Worm (Caenorhabditis elegans): ENCODE data around the gene cwp-2.

Gene cwp-2

DNA sequence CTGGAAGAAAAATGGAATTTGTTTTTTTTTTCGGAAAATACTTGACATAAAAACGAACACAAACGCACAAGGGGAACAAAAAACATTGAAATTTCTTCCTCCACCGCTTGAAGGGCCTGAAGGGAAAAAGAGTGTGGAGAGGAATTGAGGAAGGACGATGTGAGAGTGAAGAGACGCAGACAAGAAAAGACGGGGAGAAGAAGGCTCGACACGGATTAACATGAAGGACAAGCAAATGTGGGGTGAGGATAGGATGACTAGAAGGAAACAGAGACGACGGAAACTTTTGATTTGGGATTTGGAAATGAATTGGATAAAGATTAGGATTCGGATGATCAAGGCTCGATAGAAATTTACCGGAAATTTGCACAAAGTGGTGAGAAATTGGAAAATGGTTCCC, 18.1 kb upstream of the cwp-2 start:
- TF ChIP-seq tra-4 (tag; optimal IDR thresholded peaks at IDR 0.05) (no peak), F13C5.2 (tag; optimal IDR thresholded peaks at IDR 0.05) (peak; percentile 41), ceh-36 (tag; optimal IDR thresholded peaks at IDR 0.05) (peak; percentile 1), aly-1 (tag; optimal IDR thresholded peaks at IDR 0.05) (no peak)

DNA sequence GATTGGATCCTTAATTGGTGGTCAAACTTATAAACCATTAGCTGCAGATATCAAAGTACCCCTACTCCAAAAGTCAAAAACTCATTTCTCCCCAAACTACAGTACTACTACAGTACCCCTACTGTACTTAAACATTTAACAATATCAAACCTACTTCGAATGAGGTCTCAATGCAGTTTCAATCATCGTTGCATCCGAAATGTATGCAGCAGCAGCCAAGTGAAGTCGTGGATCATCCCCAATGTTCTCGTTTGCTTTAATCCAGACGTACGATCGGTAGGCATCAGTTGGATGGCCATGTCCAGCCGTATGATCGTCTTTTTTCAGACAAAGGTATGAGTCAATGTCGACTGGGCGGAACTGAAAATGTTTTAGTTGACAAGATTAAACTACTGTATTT, 15.1 kb upstream of the cwp-2 start:
- TF ChIP-seq F13C5.2 (tag; optimal IDR thresholded peaks at IDR 0.05), result no peak

DNA sequence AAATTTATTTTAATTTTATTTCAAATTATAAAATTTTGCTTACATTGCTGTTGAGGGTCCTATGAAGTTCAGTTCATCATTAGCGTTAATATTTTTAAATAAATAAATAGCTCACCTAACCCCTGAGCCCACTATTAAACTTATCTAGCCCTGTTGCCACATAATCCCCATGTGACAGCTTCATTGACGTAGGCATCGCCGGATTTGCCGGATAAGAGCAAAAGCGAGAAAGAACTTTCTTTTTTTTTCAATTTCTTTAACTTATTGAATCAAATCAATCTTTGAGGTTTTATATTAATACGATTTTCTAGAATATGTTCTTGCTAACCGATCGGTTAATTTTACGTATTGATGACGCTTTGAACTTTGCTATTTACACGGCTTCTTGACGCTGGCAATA, 9.5 kb upstream of the cwp-2 start:
- no peak for TF ChIP-seq flt-1 (GFP tag; IDR thresholded peaks at IDR 0.05)
- TF ChIP-seq sea-1 (GFP tag; conservative IDR thresholded peaks at IDR 0.05), result no peak
- no peak for TF ChIP-seq aly-1 (tag; optimal IDR thresholded peaks at IDR 0.05)
- TF ChIP-seq hnd-1 (tag; optimal IDR thresholded peaks at IDR 0.05), result no peak
- no peak for TF ChIP-seq hmg-4 (GFP tag; optimal IDR thresholded peaks at IDR 0.05)
- no peak for TF ChIP-seq F13C5.2 (tag; optimal IDR thresholded peaks at IDR 0.05)
- TF ChIP-seq tra-4 (tag; optimal IDR thresholded peaks at IDR 0.05), result no peak
- TF ChIP-seq scrt-1 (GFP tag; IDR thresholded peaks at IDR 0.05), result no peak
- no peak for TF ChIP-seq pes-1 (GFP tag; IDR thresholded peaks at IDR 0.05)
- no peak for TF ChIP-seq tbx-11 (GFP tag; IDR thresholded peaks at IDR 0.05)
- no peak for TF ChIP-seq hmbx-1 (tag; optimal IDR thresholded peaks at IDR 0.05)
- no peak for TF ChIP-seq tbx-37 (GFP tag; conservative IDR thresholded peaks at IDR 0.05)
- TF ChIP-seq ets-7 (tag; optimal IDR thresholded peaks at IDR 0.05), result no peak
- TF ChIP-seq ama-1 (optimal IDR thresholded peaks at IDR 0.05), result no peak
- TF ChIP-seq B0310.2 (tag; optimal IDR thresholded peaks at IDR 0.05), result no peak
- TF ChIP-seq ceh-13 (GFP tag; optimal IDR thresholded peaks at IDR 0.05), result no peak
- TF ChIP-seq ceh-36 (tag; optimal IDR thresholded peaks at IDR 0.05), result no peak

DNA sequence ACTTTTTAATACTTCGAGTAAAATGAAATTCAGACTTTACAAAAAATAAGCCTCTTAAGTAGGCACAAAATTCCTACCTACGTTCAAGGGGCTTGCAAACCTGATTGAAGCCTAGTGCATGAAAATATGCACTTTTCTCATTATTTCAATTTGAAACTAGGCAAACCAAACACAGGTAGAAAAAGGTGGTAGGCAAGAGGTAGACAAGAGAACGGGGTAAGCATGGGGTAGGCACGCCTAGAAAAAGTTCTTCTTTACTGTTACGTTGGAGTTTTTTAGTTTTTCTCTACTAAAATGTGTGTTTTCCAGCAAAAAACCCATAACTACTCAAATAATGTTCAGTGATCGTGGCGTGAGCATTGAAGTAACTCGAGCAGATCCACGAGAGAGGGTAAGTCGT, 8.7 kb upstream of the cwp-2 start, which contains the start of gene nex-4:
Gene nex-4 (plus strand): TSS at position 301 of the 400 bp plus-strand sequence.
- TF ChIP-seq flt-1 (GFP tag; IDR thresholded peaks at IDR 0.05) (no peak), B0310.2 (tag; optimal IDR thresholded peaks at IDR 0.05) (no peak), ceh-13 (GFP tag; optimal IDR thresholded peaks at IDR 0.05) (no peak), tbx-11 (GFP tag; IDR thresholded peaks at IDR 0.05) (no peak), aly-1 (tag; optimal IDR thresholded peaks at IDR 0.05) (no peak), tbx-37 (GFP tag; conservative IDR thresholded peaks at IDR 0.05) (no peak), hmg-4 (GFP tag; optimal IDR thresholded peaks at IDR 0.05) (no peak), ets-7 (tag; optimal IDR thresholded peaks at IDR 0.05) (no peak), ceh-36 (tag; optimal IDR thresholded peaks at IDR 0.05) (no peak), hnd-1 (tag; optimal IDR thresholded peaks at IDR 0.05) (no peak), pes-1 (GFP tag; IDR thresholded peaks at IDR 0.05) (no peak), F13C5.2 (tag; optimal IDR thresholded peaks at IDR 0.05) (no peak), hmbx-1 (tag; optimal IDR thresholded peaks at IDR 0.05) (no peak), sea-1 (GFP tag; conservative IDR thresholded peaks at IDR 0.05) (no peak), ama-1 (optimal IDR thresholded peaks at IDR 0.05) (no peak), tra-4 (tag; optimal IDR thresholded peaks at IDR 0.05) (no peak), scrt-1 (GFP tag; IDR thresholded peaks at IDR 0.05) (no peak)

DNA sequence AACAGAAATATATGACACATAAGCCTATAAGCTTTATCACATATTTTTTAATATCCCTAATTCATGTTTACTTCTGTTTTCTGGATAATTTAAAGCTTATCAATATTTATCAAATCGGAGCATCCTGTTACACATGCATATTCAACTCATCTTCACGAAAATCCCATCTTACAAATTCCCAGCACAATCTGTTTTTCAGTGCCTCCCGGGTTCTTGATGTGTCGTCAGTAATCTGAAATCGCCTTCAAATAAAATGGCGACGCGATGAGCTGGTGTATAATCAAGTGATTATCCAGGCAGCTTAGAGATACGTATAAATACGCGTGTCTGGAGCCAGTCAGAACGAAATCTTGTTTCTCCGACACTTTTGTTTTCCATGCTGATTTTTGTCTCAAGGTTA, 8.0 kb upstream of the cwp-2 start:
- TF ChIP-seq ceh-13 (GFP tag; optimal IDR thresholded peaks at IDR 0.05), result no peak
- TF ChIP-seq hmbx-1 (tag; optimal IDR thresholded peaks at IDR 0.05), result no peak
- no peak for TF ChIP-seq scrt-1 (GFP tag; IDR thresholded peaks at IDR 0.05)

DNA sequence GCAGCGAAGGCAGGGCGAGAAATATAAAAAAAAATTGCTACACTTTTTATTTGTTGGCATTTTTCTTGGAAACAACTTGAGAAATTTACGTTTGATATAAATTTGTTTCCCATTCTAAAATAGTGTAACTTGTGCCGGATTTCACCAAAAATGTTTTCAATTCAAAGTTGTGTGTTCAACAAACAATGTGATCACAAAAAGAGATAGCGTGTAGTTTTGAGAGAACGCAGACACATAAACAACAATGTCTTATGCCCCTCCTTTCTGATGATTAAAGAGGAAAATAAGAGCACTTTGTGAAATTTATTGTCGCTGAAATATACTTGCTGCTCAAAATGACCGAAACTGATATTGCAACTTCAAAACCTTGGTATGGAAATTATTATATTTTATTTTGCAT, 5.0 kb upstream of the cwp-2 start, which contains the start of gene abhd-5.1:
Gene abhd-5.1 (plus strand): TSS at position 230 of the 400 bp plus-strand sequence.
- TF ChIP-seq sea-1 (GFP tag; conservative IDR thresholded peaks at IDR 0.05), result no peak
- no peak for TF ChIP-seq flt-1 (GFP tag; IDR thresholded peaks at IDR 0.05)
- no peak for TF ChIP-seq hmg-4 (GFP tag; optimal IDR thresholded peaks at IDR 0.05)
- no peak for TF ChIP-seq tbx-37 (GFP tag; conservative IDR thresholded peaks at IDR 0.05)
- no peak for TF ChIP-seq pes-1 (GFP tag; IDR thresholded peaks at IDR 0.05)
- TF ChIP-seq ceh-36 (tag; optimal IDR thresholded peaks at IDR 0.05), result no peak
- no peak for TF ChIP-seq hmbx-1 (tag; optimal IDR thresholded peaks at IDR 0.05)
- no peak for TF ChIP-seq scrt-1 (GFP tag; IDR thresholded peaks at IDR 0.05)
- TF ChIP-seq hnd-1 (tag; optimal IDR thresholded peaks at IDR 0.05), result no peak
- no peak for TF ChIP-seq tbx-11 (GFP tag; IDR thresholded peaks at IDR 0.05)

DNA sequence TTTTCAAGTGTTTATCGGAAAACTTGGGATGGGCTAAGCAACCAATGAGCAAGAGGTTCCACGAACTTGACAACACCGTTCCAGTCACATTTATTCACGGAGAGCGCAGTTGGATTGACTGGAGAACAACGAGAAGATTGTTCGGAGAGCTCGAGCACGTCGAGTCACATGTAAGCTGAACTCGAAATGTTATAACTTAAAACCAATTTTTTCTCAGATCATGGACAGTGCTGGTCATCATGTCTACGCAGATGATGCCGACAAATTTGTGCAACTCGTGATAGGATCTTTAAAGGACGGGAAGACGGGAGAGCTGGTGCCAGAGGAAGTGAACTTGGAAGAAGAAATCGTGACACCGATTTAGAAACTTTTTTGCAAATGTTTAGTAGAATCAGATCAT, 4.1 kb upstream of the cwp-2 start:
- TF ChIP-seq ceh-13 (GFP tag; optimal IDR thresholded peaks at IDR 0.05), result no peak
- no peak for TF ChIP-seq flt-1 (GFP tag; IDR thresholded peaks at IDR 0.05)
- no peak for TF ChIP-seq sea-1 (GFP tag; conservative IDR thresholded peaks at IDR 0.05)
- TF ChIP-seq F13C5.2 (tag; optimal IDR thresholded peaks at IDR 0.05), result no peak

DNA sequence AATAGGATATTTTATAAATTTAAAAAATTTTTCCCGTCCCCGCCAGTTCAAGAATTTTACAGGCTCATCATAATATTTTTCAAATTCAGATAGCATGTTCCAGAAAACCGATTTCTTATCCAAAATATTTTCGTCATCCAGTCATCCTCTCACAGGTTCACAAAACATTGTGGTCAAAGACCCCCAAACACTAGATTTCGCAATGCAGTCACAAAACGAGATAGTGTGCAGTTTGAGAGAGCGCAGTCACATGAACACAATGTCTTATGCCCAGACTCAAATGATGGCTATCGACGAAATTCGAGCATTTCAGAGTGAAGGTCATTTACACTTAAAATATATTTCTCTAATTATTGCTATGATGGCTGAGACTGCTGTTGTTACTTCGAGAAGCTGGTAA, 2.1 kb upstream of the cwp-2 start, which contains the start of gene abhd-5.2:
Gene abhd-5.2 (plus strand): TSS at position 95 of the 400 bp plus-strand sequence.
- no peak for TF ChIP-seq ama-1 (optimal IDR thresholded peaks at IDR 0.05)
- TF ChIP-seq hmbx-1 (tag; optimal IDR thresholded peaks at IDR 0.05), result no peak
- no peak for TF ChIP-seq B0310.2 (tag; optimal IDR thresholded peaks at IDR 0.05)
- TF ChIP-seq scrt-1 (GFP tag; IDR thresholded peaks at IDR 0.05), result no peak
- no peak for TF ChIP-seq ceh-13 (GFP tag; optimal IDR thresholded peaks at IDR 0.05)

DNA sequence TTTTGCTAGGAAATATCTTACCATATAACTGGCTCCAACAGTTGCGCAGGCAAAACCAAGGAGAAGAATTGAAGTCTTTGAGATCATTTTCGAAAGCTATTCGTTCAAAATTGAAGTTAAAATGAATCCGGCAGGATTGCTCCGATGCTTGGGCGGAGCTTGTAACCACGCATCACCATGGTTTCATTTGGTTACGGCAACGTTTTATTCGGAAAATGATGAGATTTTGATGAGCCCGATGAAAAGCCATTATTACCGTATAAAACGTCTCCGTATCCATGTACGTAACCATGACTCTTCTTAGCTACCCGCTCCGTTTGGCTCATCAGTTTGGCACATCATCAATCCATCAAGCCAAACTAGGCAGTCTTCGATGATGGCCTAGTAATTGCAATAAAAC, 1.3 kb downstream of the cwp-2 start, which contains the start of gene cwp-1:
Gene cwp-1 (minus strand): TSS at position 101 of the 400 bp plus-strand sequence.
- TF ChIP-seq tra-4 (tag; optimal IDR thresholded peaks at IDR 0.05), result no peak
- TF ChIP-seq ceh-13 (GFP tag; optimal IDR thresholded peaks at IDR 0.05), result no peak
- no peak for TF ChIP-seq tbx-37 (GFP tag; conservative IDR thresholded peaks at IDR 0.05)
- no peak for TF ChIP-seq flt-1 (GFP tag; IDR thresholded peaks at IDR 0.05)
- no peak for TF ChIP-seq F13C5.2 (tag; optimal IDR thresholded peaks at IDR 0.05)
- TF ChIP-seq ama-1 (optimal IDR thresholded peaks at IDR 0.05), result no peak
- TF ChIP-seq ceh-36 (tag; optimal IDR thresholded peaks at IDR 0.05), result no peak
- no peak for TF ChIP-seq pes-1 (GFP tag; IDR thresholded peaks at IDR 0.05)

Measured in whole organism, early embryonic.